Fruit fly (Drosophila melanogaster) S2 (cell line): ENCODE results near the gene CG14205.

Source experiments
- CG8478 ChIP-seq: fragments of >200 bp; optimal IDR thresholded peaks from 2 replicates; lab custom pipeline; 2018
- CTCF ChIP-seq, 2 experiments: fragments of >200 bp; optimal IDR thresholded peaks; 2 replicates each; lab custom pipeline; 2018

- TF ChIP-seq CTCF (optimal IDR thresholded peaks at IDR 0.05; lab: Kevin White, UChicago) (no peak), CG8478 (lab: Kevin White, UChicago) (no peak)
Measured at dm6 chrX:19606971-19607370, 14.6 kb downstream of the CG14205 start.
